Worm (Caenorhabditis elegans) whole organism, young adult: ENCODE results near the gene C28H8.5.

Experiments
- Y53G8AR.9 ChIP-seq: fragments of 200-800 bp; sonication (Bioruptor generic); conservative IDR thresholded peaks from 2 replicates; pipeline ENCODE4 v1.3.6; 2022; ENCODE audit warnings: missing genetic modification reagents, missing genetic modification characterization, missing compliant biosample characterization
- Y56A3A.18 ChIP-seq: fragments of 200-800 bp; sonication (Bioruptor generic); IDR thresholded peaks from 2 replicates; pipeline ENCODE4 v1.3.6; 2022; ENCODE audit warnings: missing genetic modification reagents, missing genetic modification characterization, missing compliant biosample characterization
- ama-1 ChIP-seq, 3 experiments: fragments of 150-350 bp in 1 of 3; sonication (generic microtip) in 2 of 3; optimal IDR thresholded peaks; 2 replicates each; lab custom pipeline; 2014 to 2018; ENCODE audit warnings: missing biosample characterization in 2 of 3, missing genetic modification characterization in 2 of 3, missing genetic modification reagents in 2 of 3
- cebp-1 ChIP-seq, 2 experiments: fragments of 200-800 bp in 1 of 2; sonication (Bioruptor generic) in 1 of 2; sonication (generic microtip) in 1 of 2; IDR thresholded peaks in 1 of 2; optimal IDR thresholded peaks in 1 of 2; 2 replicates each; pipeline versions ENCODE4 v1.3.6 to Lab custom; 2017 to 2022; ENCODE audit warnings: missing compliant biosample characterization in 2 of 2, missing genetic modification characterization in 2 of 2, mild to moderate bottlenecking in 1 of 2, missing genetic modification reagents in 1 of 2, moderate library complexity in 1 of 2
- let-607 ChIP-seq, 2 experiments: fragments of 200-800 bp in 1 of 2; sonication (Bioruptor generic) in 1 of 2; sonication (generic microtip) in 1 of 2; optimal IDR thresholded peaks; 2 replicates each; lab custom pipeline; 2016 to 2018; ENCODE audit warnings: mild to moderate bottlenecking in 2 of 2, missing compliant biosample characterization in 2 of 2, missing genetic modification characterization in 2 of 2, moderate library complexity in 2 of 2, missing genotype in 1 of 2
- madf-10 ChIP-seq: sonication (generic microtip); optimal IDR thresholded peaks from 2 replicates; lab custom pipeline; 2016; ENCODE audit warnings: mild to moderate bottlenecking, missing genetic modification characterization, missing compliant biosample characterization
- snpc-4 ChIP-seq, 5 experiments: fragments of 150-350 bp in 1 of 5; sonication (generic microtip) in 4 of 5; optimal IDR thresholded peaks; 2 replicates each; lab custom pipeline; 2014 to 2018; ENCODE audit warnings: missing genetic modification characterization in 5 of 5, missing biosample characterization in 3 of 5, antibody characterized with exemption in 2 of 5, mild to moderate bottlenecking in 2 of 5, missing compliant biosample characterization in 2 of 5, missing genotype in 2 of 5, moderate library complexity in 2 of 5, missing genetic modification reagents in 1 of 5
- ztf-6 ChIP-seq: fragments of 200-800 bp; sonication (Bioruptor generic); IDR thresholded peaks from 2 replicates; pipeline ENCODE4 v1.3.6; 2022; ENCODE audit warnings: missing genetic modification reagents, missing genetic modification characterization, missing compliant biosample characterization

- TF ChIP-seq cebp-1 (GFP tag; IDR thresholded peaks at IDR 0.05; lab: Robert Waterston, UW) = no peak
- TF ChIP-seq cebp-1 (tag; optimal IDR thresholded peaks at IDR 0.05; lab: Kevin White, UChicago) = no peak
- no peak for TF ChIP-seq Y56A3A.18 (GFP tag; lab: Robert Waterston, UW)
- no peak for TF ChIP-seq ama-1 (optimal IDR thresholded peaks at IDR 0.05; lab: Kevin White, UChicago)
- TF ChIP-seq ama-1 (GFP tag; optimal IDR thresholded peaks at IDR 0.05; lab: Kevin White, UChicago) = no peak
- TF ChIP-seq let-607 (tag; optimal IDR thresholded peaks at IDR 0.05; lab: Kevin White, UChicago) = no peak
- no peak for TF ChIP-seq Y53G8AR.9 (GFP tag; lab: Robert Waterston, UW)
- no peak for TF ChIP-seq madf-10 (tag; lab: Kevin White, UChicago)
- no peak for TF ChIP-seq ztf-6 (GFP tag; lab: Robert Waterston, UW)
- TF ChIP-seq snpc-4 (GFP tag; optimal IDR thresholded peaks at IDR 0.05; lab: Kevin White, UChicago) = no peak
- TF ChIP-seq snpc-4 (tag; optimal IDR thresholded peaks at IDR 0.05; lab: Kevin White, UChicago) = no peak
Measured at ce11 chrIII:5897468-5897867, 13.4 kb downstream of the C28H8.5 start.
